Fruit fly (Drosophila melanogaster) whole organism, pupa: ENCODE results near the gene Fancl.

ENCODE experiments used
- CG10348 ChIP-seq: fragments of 200-800 bp; sonication (Bioruptor generic); IDR thresholded peaks from 2 replicates; pipeline ENCODE4 v1.3.6; 2022; ENCODE audit warnings: missing biosample characterization, missing genetic modification characterization
- CG12605 ChIP-seq: fragments of 200-800 bp; sonication (Bioruptor generic); IDR thresholded peaks from 2 replicates; pipeline ENCODE4 v1.3.6; 2022; ENCODE audit warnings: missing biosample characterization, missing genetic modification characterization
- CG14655 ChIP-seq: fragments of 200-800 bp; sonication (Bioruptor generic); optimal IDR thresholded peaks from 3 replicates; lab custom pipeline; 2017; ENCODE audit warnings: mild to moderate bottlenecking, missing biosample characterization, missing genetic modification reagents, missing genetic modification characterization
- CG32121 ChIP-seq: fragments of 200-800 bp; sonication (Bioruptor generic); IDR thresholded peaks from 2 replicates; pipeline ENCODE4 v1.3.6; 2022; ENCODE audit warnings: missing biosample characterization, missing genetic modification characterization
- CG8159 ChIP-seq: fragments of 200-800 bp; sonication (Bioruptor generic); optimal IDR thresholded peaks from 3 replicates; lab custom pipeline; 2018; ENCODE audit warnings: missing biosample characterization, mild to moderate bottlenecking, missing genetic modification characterization, moderate library complexity
- EcR ChIP-seq: fragments of 200-800 bp; sonication (Bioruptor generic); optimal IDR thresholded peaks from 3 replicates; lab custom pipeline; 2019; ENCODE audit warnings: missing biosample characterization, missing genetic modification characterization, mild to moderate bottlenecking, moderate library complexity, missing genetic modification reagents
- Pif1A ChIP-seq: fragments of 200-800 bp; sonication (Bioruptor generic); optimal IDR thresholded peaks from 3 replicates; lab custom pipeline; 2016; ENCODE audit warnings: missing biosample characterization, missing genetic modification characterization
- Snoo ChIP-seq: fragments of 200-800 bp; sonication (Bioruptor generic); optimal IDR thresholded peaks from 3 replicates; lab custom pipeline; 2017; ENCODE audit warnings: missing biosample characterization, mild to moderate bottlenecking, missing genetic modification characterization, inconsistent platforms
- fd96Ca ChIP-seq: fragments of 200-800 bp; sonication (Bioruptor generic); IDR thresholded peaks from 3 replicates; pipeline ENCODE4 v1.3.6; 2022; ENCODE audit warnings: missing biosample characterization, missing genetic modification characterization
- rn ChIP-seq: fragments of 200-800 bp; sonication (Bioruptor generic); IDR thresholded peaks from 2 replicates; pipeline ENCODE4 v1.3.6; 2022; ENCODE audit warnings: missing biosample characterization, missing genetic modification characterization

DNA sequence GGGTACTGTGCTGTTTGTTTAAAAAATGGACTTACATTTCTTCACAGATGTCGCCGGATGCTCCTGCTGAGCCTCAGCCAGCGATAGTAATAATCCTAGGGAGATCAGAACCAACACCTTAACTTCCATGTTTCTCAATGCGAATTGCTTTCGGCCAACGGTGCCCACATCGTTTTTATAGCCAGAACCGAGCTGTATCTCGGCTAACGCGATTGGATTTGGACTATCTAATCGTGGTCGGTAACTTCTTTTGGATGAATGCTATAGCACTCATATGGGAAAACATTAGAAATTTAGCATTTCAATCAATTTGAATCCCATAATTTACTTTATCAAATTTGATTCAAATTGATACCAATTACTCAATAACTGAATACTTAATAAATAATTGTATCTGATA is 3.3 kb upstream of the Fancl start, which contains the start of gene Npc2d:
- TF ChIP-seq fd96Ca (no peak), Pif1A (no peak), Snoo (tag; lab: Kevin White, UChicago) (no peak), CG14655 (GFP tag; lab: Kevin White, UChicago) (no peak), CG10348 (GFP tag; lab: Robert Waterston, UW) (no peak), CG32121 (GFP tag; lab: Robert Waterston, UW) (no peak), CG12605 (GFP tag; lab: Robert Waterston, UW) (no peak), CG8159 (no peak), rn (GFP tag; lab: Robert Waterston, UW) (no peak), EcR (GFP tag; lab: Kevin White, UChicago) (no peak)
